Worm (Caenorhabditis elegans): ENCODE measurements around the gene mom-1.

mom-1 gene

DNA sequence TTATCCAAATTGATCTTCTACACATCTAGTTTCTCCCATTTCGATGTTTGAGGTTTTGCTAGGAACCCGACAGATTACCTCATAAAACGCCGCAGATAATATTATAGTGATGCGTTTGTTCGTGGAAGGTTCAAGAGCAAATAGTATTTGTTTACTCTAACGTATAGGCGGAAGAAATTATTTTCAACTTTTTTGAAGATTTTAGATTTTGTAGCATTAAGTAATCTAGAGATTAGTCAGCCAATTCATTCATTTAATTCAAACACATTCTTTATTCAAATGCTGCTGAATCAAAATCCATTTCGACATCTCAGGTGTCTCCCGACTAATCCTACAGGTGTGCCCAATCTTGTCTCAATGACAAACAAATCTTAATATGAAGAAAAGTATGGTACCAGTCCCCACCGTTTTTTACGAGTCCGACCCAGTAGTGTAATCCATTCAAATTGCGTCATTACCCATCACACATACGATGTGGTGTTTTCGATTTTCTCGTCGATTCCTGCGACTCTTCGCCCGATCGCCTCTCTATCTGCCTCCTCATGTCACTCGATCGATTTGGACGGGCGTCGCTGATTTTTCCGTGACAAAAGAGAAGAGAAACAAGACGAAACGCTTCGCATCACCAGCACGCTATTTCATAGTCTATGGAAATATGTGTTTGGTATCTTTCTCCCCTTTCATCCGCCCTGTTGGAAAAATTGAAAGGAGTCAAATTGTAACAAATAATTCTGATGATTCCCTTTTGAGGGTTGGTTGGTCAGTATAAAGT, 38.8 kb upstream of the mom-1 start (continued):
- TF ChIP-seq F13H6.1 (tag; optimal IDR thresholded peaks at IDR 0.05) (peak; percentile 64), nhr-10 (tag; optimal IDR thresholded peaks at IDR 0.05) (peak; percentile 33), C34F6.9 (tag; optimal IDR thresholded peaks at IDR 0.05) (no peak)

DNA sequence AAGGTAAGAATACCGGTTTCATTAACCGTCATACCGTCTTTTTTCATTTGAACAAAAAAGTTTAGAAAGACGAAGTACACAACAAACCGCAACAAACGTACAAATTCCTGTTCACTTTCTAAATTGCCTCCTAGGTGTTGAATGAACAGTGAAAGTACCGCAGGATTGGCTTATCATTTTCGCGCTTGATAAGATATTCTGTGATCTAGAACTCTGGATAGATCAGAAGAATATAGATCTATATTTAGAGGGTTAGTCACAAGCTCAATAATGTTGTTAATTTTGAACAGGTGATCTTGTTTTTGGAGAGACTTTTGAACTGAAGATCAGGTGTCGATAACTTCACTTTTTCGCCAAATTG, 38.3 kb upstream of the mom-1 start:
- no peak for TF ChIP-seq ZK546.5 (tag; optimal IDR thresholded peaks at IDR 0.05)
- TF ChIP-seq blmp-1 (tag; optimal IDR thresholded peaks at IDR 0.05; ENCODE audit: insufficient read depth), result peak; percentile 12

DNA sequence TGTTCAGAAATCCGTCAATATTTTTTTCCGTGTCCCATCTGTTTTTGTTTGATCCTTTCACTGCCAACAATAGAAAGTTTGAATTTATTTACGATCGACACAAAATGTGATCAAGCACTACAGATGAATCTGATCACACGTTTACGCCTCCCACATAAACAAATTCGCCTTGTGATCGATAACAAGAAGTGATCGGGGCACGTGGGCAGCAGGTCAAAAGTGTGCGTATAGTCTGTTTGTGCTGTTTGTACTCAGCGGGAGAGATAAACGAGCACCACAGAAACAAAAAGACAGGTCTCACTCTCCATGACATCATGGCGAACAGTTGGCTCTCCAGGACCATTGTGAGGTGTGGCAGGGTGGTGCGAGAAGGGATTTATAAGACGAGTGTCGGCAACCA, 37.4 kb upstream of the mom-1 start:
- peak; percentile 85 for TF ChIP-seq sma-3 (GFP tag; optimal IDR thresholded peaks at IDR 0.05)
- peak; percentile 4 for TF ChIP-seq skn-1 (tag; optimal IDR thresholded peaks at IDR 0.05)
- no peak for TF ChIP-seq nhr-12 (tag; optimal IDR thresholded peaks at IDR 0.05)
- TF ChIP-seq C34F6.9 (tag; optimal IDR thresholded peaks at IDR 0.05), result peak; percentile 52
- peak; percentile 34 for TF ChIP-seq mab-5 (tag; optimal IDR thresholded peaks at IDR 0.05)
- no peak for TF ChIP-seq elt-1 (tag; optimal IDR thresholded peaks at IDR 0.05)
- TF ChIP-seq sem-4 (tag; optimal IDR thresholded peaks at IDR 0.05), result peak; percentile 60
- TF ChIP-seq mdl-1 (tag; optimal IDR thresholded peaks at IDR 0.05), result peak; percentile 67 to 91
- no peak for TF ChIP-seq snpc-4 (tag; optimal IDR thresholded peaks at IDR 0.05)
- no peak for TF ChIP-seq nhr-11 (tag; optimal IDR thresholded peaks at IDR 0.05)
- TF ChIP-seq gmeb-1 (tag; optimal IDR thresholded peaks at IDR 0.05), result peak; percentile 56
- peak; percentile 26 for TF ChIP-seq nhr-6 (tag; optimal IDR thresholded peaks at IDR 0.05)
- TF ChIP-seq ama-1 (optimal IDR thresholded peaks at IDR 0.05), result peak; percentile 58
- no peak for TF ChIP-seq alr-1 (tag; optimal IDR thresholded peaks at IDR 0.05)
- TF ChIP-seq ZK546.5 (tag; optimal IDR thresholded peaks at IDR 0.05), result no peak
- TF ChIP-seq nhr-25 (tag; optimal IDR thresholded peaks at IDR 0.05), result peak; percentile 89
- TF ChIP-seq zag-1 (tag; optimal IDR thresholded peaks at IDR 0.05), result no peak
- no peak for TF ChIP-seq R02D3.7 (tag; optimal IDR thresholded peaks at IDR 0.05)
- no peak for TF ChIP-seq ztf-1 (GFP tag; conservative IDR thresholded peaks at IDR 0.05)
- peak in 1 of 2 experiments; percentile 76 for TF ChIP-seq lsy-2 (tag; optimal IDR thresholded peaks at IDR 0.05)
- peak; percentile 34 for TF ChIP-seq nhr-10 (tag; optimal IDR thresholded peaks at IDR 0.05)
- TF ChIP-seq lin-39 (tag; optimal IDR thresholded peaks at IDR 0.05), result no peak
- peak; percentile 91 for TF ChIP-seq F13H6.1 (tag; optimal IDR thresholded peaks at IDR 0.05)
- peak; percentile 48 for TF ChIP-seq lin-11 (tag; optimal IDR thresholded peaks at IDR 0.05)
- no peak for TF ChIP-seq dmd-4 (tag; optimal IDR thresholded peaks at IDR 0.05)
- peak; percentile 78 for TF ChIP-seq Y55F3AM.14 (GFP tag; optimal IDR thresholded peaks at IDR 0.05)
- no peak for TF ChIP-seq ceh-82 (tag; optimal IDR thresholded peaks at IDR 0.05)
- TF ChIP-seq nhr-77 (tag; optimal IDR thresholded peaks at IDR 0.05), result no peak
- peak; percentile 68 for TF ChIP-seq fos-1 (tag; optimal IDR thresholded peaks at IDR 0.05)
- TF ChIP-seq nhr-21 (tag; optimal IDR thresholded peaks at IDR 0.05), result peak; percentile 85
- TF ChIP-seq ztf-11 (tag; optimal IDR thresholded peaks at IDR 0.05), result no peak
- peak; percentile 97 for TF ChIP-seq sma-9 (GFP tag; optimal IDR thresholded peaks at IDR 0.05)
- TF ChIP-seq sma-9 (tag; optimal IDR thresholded peaks at IDR 0.05), result no peak
- no peak for TF ChIP-seq aly-2 (tag; optimal IDR thresholded peaks at IDR 0.05)
- peak; percentile 97 for TF ChIP-seq nhr-129 (tag; optimal IDR thresholded peaks at IDR 0.05)
- TF ChIP-seq mbf-1 (tag; optimal IDR thresholded peaks at IDR 0.05), result no peak
- no peak for TF ChIP-seq elt-3 (tag; optimal IDR thresholded peaks at IDR 0.05)
- no peak for TF ChIP-seq egl-27 (tag; optimal IDR thresholded peaks at IDR 0.05)
- no peak for TF ChIP-seq unc-39 (tag; optimal IDR thresholded peaks at IDR 0.05)
- no peak for TF ChIP-seq peb-1 (tag; optimal IDR thresholded peaks at IDR 0.05)
- TF ChIP-seq unc-55 (GFP tag; optimal IDR thresholded peaks at IDR 0.05), result no peak
- TF ChIP-seq nhr-237 (tag; optimal IDR thresholded peaks at IDR 0.05), result no peak
- TF ChIP-seq blmp-1 (tag; optimal IDR thresholded peaks at IDR 0.05; ENCODE audit: insufficient read depth), result peak; percentile 81
- TF ChIP-seq unc-62 (GFP tag; optimal IDR thresholded peaks at IDR 0.05), result no peak
- TF ChIP-seq ceh-16 (tag; optimal IDR thresholded peaks at IDR 0.05), result no peak
- peak; percentile 94 for TF ChIP-seq crh-2 (tag; optimal IDR thresholded peaks at IDR 0.05)
- peak; percentile 91 for TF ChIP-seq ztf-4 (tag; optimal IDR thresholded peaks at IDR 0.05)
- TF ChIP-seq nhr-23 (tag; optimal IDR thresholded peaks at IDR 0.05), result no peak
- peak; percentile 56 for TF ChIP-seq lin-13 (GFP tag; optimal IDR thresholded peaks at IDR 0.05)
